Fruit fly (Drosophila melanogaster): ENCODE results near the gene LSm-4.

The LSm-4 gene

DNA sequence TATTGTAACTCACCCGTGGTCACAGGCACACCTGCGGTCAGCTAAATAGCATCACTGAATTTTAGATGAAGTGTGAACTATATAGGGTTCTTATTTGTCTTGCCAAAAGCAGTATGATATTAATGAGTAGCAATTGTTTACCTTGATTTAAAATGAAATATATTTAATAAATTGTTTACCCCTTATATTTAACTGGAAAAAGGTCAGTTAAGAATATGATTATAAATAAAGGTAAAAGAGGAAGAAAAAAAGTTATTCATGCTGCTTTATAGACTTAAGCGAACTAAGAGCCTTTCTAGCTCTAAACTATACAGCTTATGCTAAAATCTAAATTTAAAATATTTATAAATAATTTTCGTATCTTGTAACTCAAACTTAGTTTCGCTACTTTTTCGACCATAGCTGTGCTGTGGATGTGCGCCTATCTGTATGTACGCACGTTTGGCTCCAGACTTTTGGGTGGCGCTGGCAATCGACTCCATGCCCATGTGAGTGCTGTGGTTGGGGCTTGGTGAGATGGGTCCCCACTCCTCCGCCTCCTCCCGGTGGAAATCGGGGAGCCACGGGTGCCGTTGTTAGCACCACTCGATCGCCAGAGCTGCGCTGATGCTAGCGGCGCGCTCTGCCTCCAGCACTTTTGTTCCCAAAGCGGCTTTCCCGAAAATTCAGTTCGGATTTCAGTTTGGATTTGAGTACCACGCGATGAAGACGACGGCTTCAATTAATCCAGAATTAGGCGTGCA is 37.2 kb upstream of the LSm-4 start, which contains the start of gene loh (continued):
- TF ChIP-seq CG15073 (GFP tag; optimal IDR thresholded peaks at IDR 0.05) (no peak), otp (GFP tag; IDR thresholded peaks at IDR 0.05) (no peak), Nf-YC (tag; optimal IDR thresholded peaks at IDR 0.05) (peak; percentile 52), Dfd (GFP tag; optimal IDR thresholded peaks at IDR 0.05) (no peak), CG12769 (tag; optimal IDR thresholded peaks at IDR 0.05) (peak; percentile 24), CG18599 (GFP tag; optimal IDR thresholded peaks at IDR 0.05) (no peak), pho (GFP tag; optimal IDR thresholded peaks at IDR 0.05) (no peak), Med (GFP tag) (peak; percentile 66), CG6765 (GFP tag; optimal IDR thresholded peaks at IDR 0.05) (peak; percentile 23), jumu (GFP tag; optimal IDR thresholded peaks at IDR 0.05) (no peak), zf30C (GFP tag; optimal IDR thresholded peaks at IDR 0.05) (no peak), CG16813 (GFP tag; IDR thresholded peaks at IDR 0.05; ENCODE audit: partially characterized antibody) (no peak), ab (GFP tag; optimal IDR thresholded peaks at IDR 0.05) (no peak), Lpt (GFP tag; optimal IDR thresholded peaks at IDR 0.05) (no peak), Bgb (GFP tag; IDR thresholded peaks at IDR 0.05; ENCODE audit: partially characterized antibody) (no peak), Atf6 (GFP tag; IDR thresholded peaks at IDR 0.05) (no peak), CG33557 (GFP tag; optimal IDR thresholded peaks at IDR 0.05) (no peak), CG1832 (GFP tag; optimal IDR thresholded peaks at IDR 0.05) (no peak), salm (tag; optimal IDR thresholded peaks at IDR 0.05) (peak; percentile 46), CG18011 (GFP tag; optimal IDR thresholded peaks at IDR 0.05) (no peak), btn (GFP tag; optimal IDR thresholded peaks at IDR 0.05) (no peak), trh (GFP tag; optimal IDR thresholded peaks at IDR 0.05) (peak; percentile 7), CG8281 (tag; optimal IDR thresholded peaks at IDR 0.05) (no peak), fd102C (GFP tag; optimal IDR thresholded peaks at IDR 0.05) (no peak), Aef1 (GFP tag; IDR thresholded peaks at IDR 0.05) (no peak), CG9727 (GFP tag; optimal IDR thresholded peaks at IDR 0.05) (peak; percentile 68), Hey (tag; optimal IDR thresholded peaks at IDR 0.05) (no peak), CG15011 (GFP tag; optimal IDR thresholded peaks at IDR 0.05) (no peak), ase (GFP tag; IDR thresholded peaks at IDR 0.05) (no peak), Hr78 (GFP tag; optimal IDR thresholded peaks at IDR 0.05) (no peak), p53 (GFP tag; optimal IDR thresholded peaks at IDR 0.05) (no peak), nom (GFP tag; optimal IDR thresholded peaks at IDR 0.05) (no peak), dysf (GFP tag; IDR thresholded peaks at IDR 0.05) (no peak; the same call in 1 of the 3 replicates), CG4820 (GFP tag; optimal IDR thresholded peaks at IDR 0.05) (peak; percentile 52), Hmx (GFP tag; optimal IDR thresholded peaks at IDR 0.05) (peak; percentile 2), grn (GFP tag; optimal IDR thresholded peaks at IDR 0.05) (no peak), Six4 (GFP tag; optimal IDR thresholded peaks at IDR 0.05) (peak; percentile 56), CG17186 (GFP tag; optimal IDR thresholded peaks at IDR 0.05) (no peak), Adf1 (GFP tag; IDR thresholded peaks at IDR 0.05) (no peak), CG14050 (GFP tag; IDR thresholded peaks at IDR 0.05) (no peak), CG4424 (GFP tag; optimal IDR thresholded peaks at IDR 0.05) (peak; percentile 64), ara (GFP tag; IDR thresholded peaks at IDR 0.05) (no peak; the same call in 1 of the 2 replicates), CG16779 (GFP tag; IDR thresholded peaks at IDR 0.05) (no peak), Max (GFP tag; optimal IDR thresholded peaks at IDR 0.05) (peak; percentile 45), ATbp (GFP tag; optimal IDR thresholded peaks at IDR 0.05) (peak; percentile 42), Doc2 (GFP tag; IDR thresholded peaks at IDR 0.05) (no peak), HHEX (GFP tag; optimal IDR thresholded peaks at IDR 0.05) (no peak), CG34422 (GFP tag; IDR thresholded peaks at IDR 0.05) (no peak), CG10654 (GFP tag; optimal IDR thresholded peaks at IDR 0.05) (no peak), kni (GFP tag; optimal IDR thresholded peaks at IDR 0.05) (no peak)

Measured in whole organism, embryonic.